Worm (Caenorhabditis elegans): ENCODE measurements around the gene fat-2.

Gene fat-2

DNA sequence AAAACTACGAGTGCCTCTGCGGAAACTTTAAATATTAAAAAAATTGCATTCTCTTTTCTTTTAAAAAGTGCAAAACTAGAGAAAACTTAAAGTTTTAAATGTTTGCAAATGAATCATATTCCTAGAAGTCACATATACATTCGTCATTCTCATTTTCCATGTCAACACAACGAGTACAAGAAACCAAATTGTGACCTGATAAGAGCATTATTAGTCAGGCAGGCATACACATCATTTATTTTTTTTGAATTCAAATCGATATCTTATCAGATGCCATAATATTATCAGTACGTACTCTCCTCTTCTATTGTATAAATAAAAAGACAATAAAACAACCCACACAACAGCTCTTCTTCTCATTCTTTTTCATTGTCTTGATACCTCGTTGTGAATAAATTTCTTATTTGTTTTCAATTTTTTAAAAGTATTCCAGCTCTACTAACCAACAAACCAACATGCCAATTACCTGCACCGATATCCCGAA, 23.6 kb downstream of the fat-2 start, which contains the start of gene W02A2.9 (continued):
- TF ChIP-seq ces-1 (GFP tag; optimal IDR thresholded peaks at IDR 0.05) (no peak), lir-3 (tag; optimal IDR thresholded peaks at IDR 0.05) (no peak), php-3 (GFP tag; IDR thresholded peaks at IDR 0.05) (0 out of 2 replicates have a peak, but pooled peaks have one; percentile 28), hif-1 (tag; optimal IDR thresholded peaks at IDR 0.05) (peak in 1 of 2 experiments; percentile 57), fos-1 (tag; optimal IDR thresholded peaks at IDR 0.05) (no peak), F44E2.7 (GFP tag; IDR thresholded peaks at IDR 0.05) (no peak), rbr-2 (tag; optimal IDR thresholded peaks at IDR 0.05) (no peak), pqm-1 (tag; optimal IDR thresholded peaks at IDR 0.05) (peak; percentile 96), mdl-1 (tag; optimal IDR thresholded peaks at IDR 0.05) (peak in 1 of 2 experiments; percentile 37), vab-7 (GFP tag; IDR thresholded peaks at IDR 0.05) (no peak), ztf-7 (tag; optimal IDR thresholded peaks at IDR 0.05) (no peak), daf-8 (GFP tag; IDR thresholded peaks at IDR 0.05) (no peak), hlh-11 (tag; optimal IDR thresholded peaks at IDR 0.05) (peak; percentile 52), nhr-77 (tag; optimal IDR thresholded peaks at IDR 0.05) (peak; percentile 64), F37D6.2 (tag; optimal IDR thresholded peaks at IDR 0.05) (no peak)

DNA sequence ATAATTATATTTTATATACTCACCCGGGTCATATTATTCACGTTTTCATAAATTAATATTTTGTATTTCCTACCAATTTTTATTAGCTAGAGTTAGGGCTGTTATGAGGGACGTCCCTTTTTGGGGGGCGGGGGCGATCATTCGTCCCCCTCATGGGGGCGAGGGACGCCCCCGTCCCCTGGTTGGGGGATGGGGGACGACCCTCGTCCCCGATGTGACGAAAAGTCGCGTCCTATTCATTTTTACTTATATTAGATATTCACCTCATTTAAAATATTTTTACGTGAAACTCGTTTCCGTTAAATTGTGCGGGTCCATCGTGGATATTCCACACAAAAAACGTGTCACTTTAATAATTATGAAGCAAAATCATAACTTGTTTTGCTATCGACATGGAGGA, 24.9 kb downstream of the fat-2 start, which contains the start of gene W02A2.12:
TSS of gene W02A2.12 (minus strand) at position 240 of the 400 bp plus-strand sequence.
- TF ChIP-seq nhr-111 (GFP tag; optimal IDR thresholded peaks at IDR 0.05) (no peak), zag-1 (tag; optimal IDR thresholded peaks at IDR 0.05) (no peak), Y75B8A.6 (GFP tag; IDR thresholded peaks at IDR 0.05) (no peak), nhr-42 (GFP tag; IDR thresholded peaks at IDR 0.05) (no peak), Y105C5A.15 (GFP tag; IDR thresholded peaks at IDR 0.05) (0 out of 2 replicates have a peak, but pooled peaks have one; percentile 34), aly-2 (tag; optimal IDR thresholded peaks at IDR 0.05) (no peak), mes-2 (tag; optimal IDR thresholded peaks at IDR 0.05; ENCODE audit: poor library complexity, severe bottlenecking) (no peak), ceh-62 (tag; optimal IDR thresholded peaks at IDR 0.05) (no peak), dve-1 (tag; optimal IDR thresholded peaks at IDR 0.05; ENCODE audit: insufficient read depth) (no peak), lin-38 (GFP tag; IDR thresholded peaks at IDR 0.05) (peak; percentile 31; the same call in 1 of the 2 replicates), set-16 (GFP tag; IDR thresholded peaks at IDR 0.05) (peak; percentile 78), R02D3.7 (tag; optimal IDR thresholded peaks at IDR 0.05) (no peak), daf-16 (GFP tag; optimal IDR thresholded peaks at IDR 0.05) (no peak), daf-16 (tag; optimal IDR thresholded peaks at IDR 0.05) (no peak), vab-7 (GFP tag; IDR thresholded peaks at IDR 0.05) (no peak), cey-2 (tag; optimal IDR thresholded peaks at IDR 0.05; ENCODE audit: borderline replicate concordance, insufficient read depth) (no peak), egl-43 (GFP tag; IDR thresholded peaks at IDR 0.05) (peak; percentile 44; the same call in 1 of the 2 replicates), zfp-2 (tag; optimal IDR thresholded peaks at IDR 0.05) (no peak), nhr-28 (tag; optimal IDR thresholded peaks at IDR 0.05) (no peak), pha-4 (GFP tag; IDR thresholded peaks at IDR 0.05) (peak; percentile 77; the same call in 1 of the 2 replicates), pha-4 (tag; optimal IDR thresholded peaks at IDR 0.05) (no peak), dmd-8 (GFP tag; IDR thresholded peaks at IDR 0.05) (no peak), zip-2 (tag; optimal IDR thresholded peaks at IDR 0.05) (no peak), gei-8 (GFP tag; optimal IDR thresholded peaks at IDR 0.05) (no peak)

DNA sequence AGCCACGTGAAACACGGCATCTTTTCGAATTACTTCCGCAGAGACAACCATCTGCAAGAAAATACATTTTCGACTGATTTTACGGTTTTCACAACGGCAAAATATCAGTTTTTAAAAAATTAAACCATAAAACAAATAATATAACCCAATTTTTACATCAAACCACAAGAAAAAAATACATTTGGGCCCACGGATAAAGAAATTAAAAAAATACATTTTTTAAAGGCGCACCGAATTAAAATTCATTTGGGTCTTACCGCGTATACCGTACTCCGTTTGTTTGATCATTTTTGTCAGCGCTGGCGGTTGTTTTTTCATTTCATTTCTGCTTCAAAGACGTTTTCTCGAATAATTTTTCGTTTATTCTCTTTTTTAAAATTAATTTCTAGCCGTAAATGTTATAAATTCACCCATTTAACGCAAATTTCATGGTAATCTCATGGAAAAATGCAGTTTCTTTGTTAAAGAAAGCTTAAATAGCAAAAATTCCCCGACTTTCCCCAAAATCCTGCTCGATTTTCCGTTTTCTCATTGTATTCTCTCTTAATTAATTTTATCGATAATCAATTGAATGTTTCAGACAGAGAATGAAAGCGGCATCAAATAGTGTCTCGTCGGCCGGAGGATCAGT, 29.6 kb downstream of the fat-2 start, which contains the start of the genes rec-8 and mex-5:
TSS of gene rec-8 (minus strand) at position 51 of the 631 bp plus-strand sequence.
TSS of gene mex-5 (plus strand) at position 581 of the 631 bp plus-strand sequence.
- TF ChIP-seq ceh-62 (tag; optimal IDR thresholded peaks at IDR 0.05) (no peak), lin-38 (GFP tag; IDR thresholded peaks at IDR 0.05) (no peak), Y48G9A.11 (GFP tag; IDR thresholded peaks at IDR 0.05) (0 out of 2 replicates have a peak, but pooled peaks have one; percentile 8), dmd-9 (GFP tag; IDR thresholded peaks at IDR 0.05) (no peak), F49E8.2 (tag; optimal IDR thresholded peaks at IDR 0.05; ENCODE audit: borderline replicate concordance) (peak; percentile 22), unc-39 (tag; optimal IDR thresholded peaks at IDR 0.05) (no peak), dmd-6 (GFP tag; IDR thresholded peaks at IDR 0.05) (no peak), snpc-1.2 (GFP tag; IDR thresholded peaks at IDR 0.05) (peak; percentile 69), unc-130 (GFP tag; optimal IDR thresholded peaks at IDR 0.05) (peak; percentile 91), ctbp-1 (GFP tag; IDR thresholded peaks at IDR 0.05) (no peak), daf-8 (GFP tag; IDR thresholded peaks at IDR 0.05) (no peak), unc-62 (GFP tag; optimal IDR thresholded peaks at IDR 0.05 in 1 of 2) (peak in 1 of 2 experiments; percentile 70), unc-62 (tag; optimal IDR thresholded peaks at IDR 0.05) (no peak), tag-97 (GFP tag; IDR thresholded peaks at IDR 0.05) (no peak), aly-2 (tag; optimal IDR thresholded peaks at IDR 0.05) (no peak)

All from whole organism, L4 larva.